Worm (Caenorhabditis elegans): ENCODE measurements around the gene T28C6.7.

- no peak for TF ChIP-seq ztf-11 (tag; optimal IDR thresholded peaks at IDR 0.05)
- TF ChIP-seq cnd-1 (tag; optimal IDR thresholded peaks at IDR 0.05): no peak
- no peak for TF ChIP-seq lin-13 (tag; optimal IDR thresholded peaks at IDR 0.05)
- TF ChIP-seq unc-62 (GFP tag; optimal IDR thresholded peaks at IDR 0.05): no peak
- no peak for TF ChIP-seq blmp-1 (tag; optimal IDR thresholded peaks at IDR 0.05)
- no peak for TF ChIP-seq lsy-2 (tag; optimal IDR thresholded peaks at IDR 0.05)
- TF ChIP-seq sptf-1 (tag; optimal IDR thresholded peaks at IDR 0.05): no peak
- no peak for TF ChIP-seq nhr-237 (tag; optimal IDR thresholded peaks at IDR 0.05)
Observed at ce11 chrIV:8825997-8826605, 1.5 kb upstream of the T28C6.7 start.
